1 fruit fly cellular context compared by ENCODE assay signal in genomic region chrX:11621866-11622648, dm6.
TF ChIP-seq lines count a peak whose summit lies in the region.

Ptp10D (plus strand) TSS chrX:11622015.

TF ChIP-seq in whole organism, embryonic, 481 proteins besides CTCF, POLR2A, EP300 and RAD21 (continued from another document):
- TF ChIP-seq CG3407 (GFP tag; optimal IDR thresholded peaks at IDR 0.05; lab: Kevin White, UChicago) (no peak), HLH54F (GFP tag; optimal IDR thresholded peaks at IDR 0.05; lab: Kevin White, UChicago) (no peak), tx (GFP tag; optimal IDR thresholded peaks at IDR 0.05; lab: Kevin White, UChicago) (no peak), ase (GFP tag; IDR thresholded peaks at IDR 0.05; lab: Robert Waterston, UW) (no peak), CG32767 (GFP tag; IDR thresholded peaks at IDR 0.05; lab: Robert Waterston, UW) (no peak), dysf (GFP tag; IDR thresholded peaks at IDR 0.05; lab: Robert Waterston, UW) (no peak), HLH3B (GFP tag; IDR thresholded peaks at IDR 0.05; lab: Robert Waterston, UW) (no peak), tap (tag; optimal IDR thresholded peaks at IDR 0.05; lab: Kevin White, UChicago) (no peak), pan (optimal IDR thresholded peaks at IDR 0.05; lab: Kevin White, UChicago) (no peak), pan (GFP tag; optimal IDR thresholded peaks at IDR 0.05 in 1 of 2, IDR thresholded peaks at IDR 0.05 in 1 of 2) (peak in 1 of 2 experiments; percentile 16), CG7928 (GFP tag; optimal IDR thresholded peaks at IDR 0.05; lab: Kevin White, UChicago) (no peak), grau (tag; optimal IDR thresholded peaks at IDR 0.05; lab: Kevin White, UChicago) (peak; percentile 8), CG9797 (GFP tag; optimal IDR thresholded peaks at IDR 0.05; lab: Kevin White, UChicago) (peak; percentile 25), CG10462 (GFP tag; optimal IDR thresholded peaks at IDR 0.05; lab: Kevin White, UChicago) (no peak), lola (GFP tag; optimal IDR thresholded peaks at IDR 0.05; lab: Kevin White, UChicago) (no peak), Med (GFP tag; lab: Kevin White, UChicago) (peak; percentile 91), Ssrp (tag; optimal IDR thresholded peaks at IDR 0.05; lab: Kevin White, UChicago) (no peak)
